Fruit fly (Drosophila melanogaster) whole organism, embryonic: ENCODE results near the gene CG14961.

ENCODE experiments used
- Atf-2 ChIP-seq: fragments of 200-800 bp; sonication (Bioruptor generic); optimal IDR thresholded peaks from 2 replicates; lab custom pipeline; 2016; ENCODE audit warnings: missing biosample characterization, missing genetic modification characterization
- BtbVII ChIP-seq: fragments of 200-800 bp; sonication (Bioruptor generic); optimal IDR thresholded peaks from 3 replicates; lab custom pipeline; 2017; ENCODE audit warnings: missing biosample characterization, mild to moderate bottlenecking, missing genetic modification characterization
- C15 ChIP-seq: fragments of 200-800 bp; sonication (Bioruptor generic); IDR thresholded peaks from 3 replicates; pipeline ENCODE4 v1.3.6; 2022; ENCODE audit warnings: missing biosample characterization, missing genetic modification characterization
- CG10366 ChIP-seq: fragments of 200-800 bp; sonication (Bioruptor generic); IDR thresholded peaks from 2 replicates; pipeline ENCODE4 v1.3.6; 2022; ENCODE audit warnings: missing biosample characterization, missing genetic modification characterization
- CG10431 ChIP-seq: fragments of 200-800 bp; sonication (Bioruptor generic); optimal IDR thresholded peaks from 3 replicates; lab custom pipeline; 2018; ENCODE audit warnings: missing biosample characterization, mild to moderate bottlenecking, missing genetic modification characterization
- CG12942 ChIP-seq: fragments of 200-800 bp; sonication (Bioruptor generic); optimal IDR thresholded peaks from 3 replicates; lab custom pipeline; 2016; ENCODE audit warnings: missing biosample characterization, missing genetic modification characterization
- CG14441 ChIP-seq: fragments of 200-800 bp; sonication (Bioruptor generic); IDR thresholded peaks from 2 replicates; pipeline ENCODE4 v1.3.6; 2022; ENCODE audit warnings: missing biosample characterization, missing genetic modification characterization
- CG14860 ChIP-seq: fragments of 200-800 bp; sonication (Bioruptor generic); IDR thresholded peaks from 3 replicates; pipeline ENCODE4 v1.3.6; 2022; ENCODE audit warnings: missing biosample characterization, missing genetic modification characterization; ENCODE audit not compliant: partially characterized antibody
- CG16779 ChIP-seq: fragments of 200-800 bp; sonication (Bioruptor generic); IDR thresholded peaks from 2 replicates; pipeline ENCODE4 v1.3.6; 2022; ENCODE audit warnings: missing biosample characterization, missing genetic modification characterization
- CG17361 ChIP-seq: fragments of 200-800 bp; sonication (Bioruptor generic); IDR thresholded peaks from 3 replicates; pipeline ENCODE4 v1.3.6; 2022; ENCODE audit warnings: missing biosample characterization, missing genetic modification characterization
- CG17568 ChIP-seq: fragments of 200-800 bp; sonication (Bioruptor generic); optimal IDR thresholded peaks from 2 replicates; lab custom pipeline; 2018; ENCODE audit warnings: missing biosample characterization, mild to moderate bottlenecking, missing genetic modification characterization, moderate library complexity
- CG17802 ChIP-seq: fragments of 200-800 bp; sonication (Bioruptor generic); optimal IDR thresholded peaks from 2 replicates; lab custom pipeline; 2018; ENCODE audit warnings: missing biosample characterization, mild to moderate bottlenecking, missing genetic modification characterization, moderate library complexity
- CG18764 ChIP-seq: fragments of 200-800 bp; sonication (Bioruptor generic); optimal IDR thresholded peaks from 3 replicates; lab custom pipeline; 2016; ENCODE audit warnings: missing biosample characterization, missing genetic modification characterization
- CG30431 ChIP-seq: fragments of 200-800 bp; sonication (Bioruptor generic); optimal IDR thresholded peaks from 2 replicates; lab custom pipeline; 2017; ENCODE audit warnings: missing biosample characterization, missing genetic modification characterization
- CG32772 ChIP-seq: fragments of 200-800 bp; sonication (Bioruptor generic); IDR thresholded peaks from 2 replicates; pipeline ENCODE4 v1.3.6; 2022; ENCODE audit warnings: missing biosample characterization, missing genetic modification characterization
- CG4617 ChIP-seq: fragments of 200-800 bp; sonication (Bioruptor generic); optimal IDR thresholded peaks from 3 replicates; lab custom pipeline; 2016; ENCODE audit warnings: missing biosample characterization, missing genetic modification characterization, borderline replicate concordance
- CG4730 ChIP-seq: fragments of 200-800 bp; sonication (Bioruptor generic); IDR thresholded peaks from 2 replicates; pipeline ENCODE4 v1.3.6; 2022; ENCODE audit warnings: missing biosample characterization, missing genetic modification characterization
- CG5180 ChIP-seq: fragments of 200-800 bp; sonication (Bioruptor generic); optimal IDR thresholded peaks from 3 replicates; lab custom pipeline; 2017; ENCODE audit warnings: missing biosample characterization, missing genetic modification characterization, mild to moderate bottlenecking, moderate library complexity, missing genetic modification reagents
- CG6683 ChIP-seq: fragments of 200-800 bp; sonication (Bioruptor generic); optimal IDR thresholded peaks from 2 replicates; lab custom pipeline; 2017; ENCODE audit warnings: missing biosample characterization, mild to moderate bottlenecking, missing genetic modification characterization, missing genetic modification reagents
- CG7839 ChIP-seq: fragments of 200-800 bp; sonication (Bioruptor generic); optimal IDR thresholded peaks from 3 replicates; lab custom pipeline; 2018; ENCODE audit warnings: missing biosample characterization, mild to moderate bottlenecking, missing genetic modification characterization, moderate library complexity
- CG8388 ChIP-seq: fragments of 200-800 bp; sonication (Bioruptor generic); optimal IDR thresholded peaks from 2 replicates; lab custom pipeline; 2019; ENCODE audit warnings: missing biosample characterization, mild to moderate bottlenecking, missing genetic modification characterization, moderate library complexity
- CG9437 ChIP-seq: fragments of 200-800 bp; sonication (Bioruptor generic); optimal IDR thresholded peaks from 2 replicates; lab custom pipeline; 2018; ENCODE audit warnings: missing biosample characterization, mild to moderate bottlenecking, missing genetic modification characterization
- CrebB ChIP-seq: fragments of 200-800 bp; sonication (Bioruptor generic); optimal IDR thresholded peaks from 3 replicates; lab custom pipeline; 2018; ENCODE audit warnings: missing biosample characterization, mild to moderate bottlenecking, missing genetic modification characterization
- Dip3 ChIP-seq: fragments of 200-800 bp; sonication (Bioruptor generic); optimal IDR thresholded peaks from 3 replicates; lab custom pipeline; 2016; ENCODE audit warnings: missing biosample characterization, missing genetic modification characterization
- Fer1 ChIP-seq: fragments of 200-800 bp; sonication (Bioruptor generic); optimal IDR thresholded peaks from 2 replicates; lab custom pipeline; 2017; ENCODE audit warnings: missing biosample characterization, mild to moderate bottlenecking, missing genetic modification characterization
- Fer2 ChIP-seq: fragments of 200-800 bp; sonication (Bioruptor generic); optimal IDR thresholded peaks from 2 replicates; lab custom pipeline; 2018; ENCODE audit warnings: missing biosample characterization, mild to moderate bottlenecking, missing genetic modification characterization, moderate library complexity
- HLH54F ChIP-seq: fragments of 200-800 bp; sonication (Bioruptor generic); optimal IDR thresholded peaks from 3 replicates; lab custom pipeline; 2016; ENCODE audit warnings: missing biosample characterization, missing genetic modification characterization
- Nf-YB ChIP-seq: fragments of 200-800 bp; sonication (Bioruptor generic); optimal IDR thresholded peaks from 3 replicates; lab custom pipeline; 2019; ENCODE audit warnings: missing biosample characterization, mild to moderate bottlenecking, missing genetic modification characterization, moderate library complexity
- Oaz ChIP-seq: fragments of 200-800 bp; sonication (Bioruptor generic); IDR thresholded peaks from 2 replicates; pipeline ENCODE4 v1.3.6; 2022; ENCODE audit warnings: missing biosample characterization, missing genetic modification characterization
- Ravus ChIP-seq: fragments of 200-800 bp; sonication (Bioruptor generic); IDR thresholded peaks from 2 replicates; pipeline ENCODE4 v1.3.6; 2022; ENCODE audit warnings: missing biosample characterization, missing genetic modification characterization
- Six4 ChIP-seq: fragments of 200-800 bp; sonication (Bioruptor generic); optimal IDR thresholded peaks from 2 replicates; lab custom pipeline; 2016; ENCODE audit warnings: missing biosample characterization, missing genetic modification characterization
- Sox100B ChIP-seq: fragments of 200-800 bp; sonication (Bioruptor generic); optimal IDR thresholded peaks from 3 replicates; lab custom pipeline; 2018; ENCODE audit warnings: missing biosample characterization, mild to moderate bottlenecking, missing genetic modification characterization
- Usf ChIP-seq: fragments of 200-800 bp; sonication (Bioruptor generic); optimal IDR thresholded peaks from 2 replicates; lab custom pipeline; 2017; ENCODE audit warnings: missing genotype, missing biosample characterization, missing genetic modification characterization
- ac ChIP-seq: fragments of 200-800 bp; sonication (Bioruptor generic); optimal IDR thresholded peaks from 3 replicates; lab custom pipeline; 2017; ENCODE audit warnings: missing biosample characterization, mild to moderate bottlenecking, missing genetic modification characterization
- ci ChIP-seq: fragments of 200-800 bp; sonication (Bioruptor generic); IDR thresholded peaks from 3 replicates; pipeline ENCODE4 v1.3.6; 2022; ENCODE audit warnings: missing biosample characterization, missing genetic modification characterization
- corto ChIP-seq: fragments of 200-800 bp; sonication (Bioruptor generic); optimal IDR thresholded peaks from 2 replicates; lab custom pipeline; 2016; ENCODE audit warnings: missing biosample characterization, mild to moderate bottlenecking, missing genetic modification characterization, moderate library complexity
- dmrt11E ChIP-seq: fragments of 200-800 bp; sonication (Bioruptor generic); optimal IDR thresholded peaks from 3 replicates; lab custom pipeline; 2018; ENCODE audit warnings: missing biosample characterization, mild to moderate bottlenecking, missing genetic modification characterization, moderate library complexity
- insv ChIP-seq, 2 experiments: fragments of 200-800 bp; sonication (Bioruptor generic); optimal IDR thresholded peaks; 3 replicates each; lab custom pipeline; 2016 to 2018; ENCODE audit warnings: missing biosample characterization in 2 of 2, missing genetic modification characterization in 2 of 2
- inv ChIP-seq: fragments of 200-800 bp; sonication (Bioruptor generic); IDR thresholded peaks from 2 replicates; pipeline ENCODE4 v1.3.6; 2022; ENCODE audit warnings: missing biosample characterization, missing genetic modification characterization; ENCODE audit not compliant: partially characterized antibody
- ken ChIP-seq: fragments of 200-800 bp; sonication (Bioruptor generic); IDR thresholded peaks from 3 replicates; pipeline ENCODE4 v1.3.6; 2022; ENCODE audit warnings: missing biosample characterization, missing genetic modification characterization
- nau ChIP-seq: fragments of 200-800 bp; sonication (Bioruptor generic); optimal IDR thresholded peaks from 3 replicates; lab custom pipeline; 2017; ENCODE audit warnings: missing biosample characterization, mild to moderate bottlenecking, missing genetic modification characterization, missing genetic modification reagents
- pan ChIP-seq, 4 experiments: fragments of >200 bp in 3 of 4; fragments of 200-800 bp in 1 of 4; sonication (Bioruptor generic) in 1 of 4; optimal IDR thresholded peaks in 3 of 4; IDR thresholded peaks in 1 of 4; 2 replicates each; pipeline versions ENCODE4 v1.3.6 to Lab custom; 2017 to 2022; ENCODE audit warnings: missing biosample characterization in 2 of 4, missing genetic modification characterization in 2 of 4, mixed read lengths in 1 of 4
- pho ChIP-seq: fragments of 200-800 bp; sonication (Bioruptor generic); optimal IDR thresholded peaks from 2 replicates; lab custom pipeline; 2016; ENCODE audit warnings: missing biosample characterization, missing genetic modification characterization
- pita ChIP-seq: fragments of 200-800 bp; sonication (Bioruptor generic); optimal IDR thresholded peaks from 2 replicates; lab custom pipeline; 2017; ENCODE audit warnings: missing biosample characterization, mild to moderate bottlenecking, missing genetic modification characterization
- ro ChIP-seq: fragments of 200-800 bp; sonication (Bioruptor generic); IDR thresholded peaks from 2 replicates; pipeline ENCODE4 v1.3.6; 2022; ENCODE audit warnings: missing biosample characterization, missing genetic modification characterization
- so ChIP-seq: fragments of 200-800 bp; sonication (Bioruptor generic); IDR thresholded peaks from 3 replicates; pipeline ENCODE4 v1.3.6; 2022; ENCODE audit warnings: missing biosample characterization, missing genetic modification characterization
- unpg ChIP-seq: fragments of 200-800 bp; sonication (Bioruptor generic); optimal IDR thresholded peaks from 3 replicates; lab custom pipeline; 2018; ENCODE audit warnings: missing biosample characterization, mild to moderate bottlenecking, missing genetic modification characterization, moderate library complexity
- usp ChIP-seq: fragments of >200 bp; optimal IDR thresholded peaks from 2 replicates; lab custom pipeline; 2017; ENCODE audit warnings: missing biosample characterization, missing genetic modification characterization
- wdn ChIP-seq: fragments of 200-800 bp; sonication (Bioruptor generic); IDR thresholded peaks from 2 replicates; pipeline ENCODE4 v1.3.6; 2022; ENCODE audit warnings: missing biosample characterization, missing genetic modification characterization

CG14961 gene

DNA sequence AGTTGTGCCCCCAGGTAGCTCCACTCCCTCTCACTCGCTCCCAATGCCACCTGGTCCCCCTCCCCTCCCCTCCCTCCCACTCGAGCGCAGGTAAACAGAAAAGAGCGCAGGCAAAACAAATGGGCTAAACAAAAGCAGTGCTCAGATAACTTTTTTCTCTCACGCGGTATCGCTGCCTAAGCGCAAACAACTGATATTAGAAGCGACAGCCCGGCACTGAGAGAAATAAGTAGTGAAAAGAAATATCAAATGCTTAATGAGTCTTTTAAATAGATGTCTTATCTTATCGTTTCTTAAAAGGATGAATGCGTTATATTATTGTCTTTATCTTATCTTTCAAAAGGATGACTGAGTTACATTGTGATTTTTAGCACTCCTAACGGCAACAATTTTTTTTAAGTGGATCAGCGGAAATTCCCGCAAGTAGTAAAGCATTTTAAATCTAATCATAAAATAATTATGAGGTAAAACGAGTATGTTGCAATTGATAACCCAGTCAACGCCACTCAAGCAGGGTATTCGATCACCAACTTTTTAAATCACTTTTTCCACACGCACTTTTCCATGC is 28.6 kb upstream of the CG14961 start (continued):
- TF ChIP-seq Oaz (GFP tag; lab: Robert Waterston, UW), result peak; percentile 90
- peak; percentile 70 for TF ChIP-seq CG10431
- peak; percentile 93 for TF ChIP-seq so (GFP tag; lab: Robert Waterston, UW)
- peak; percentile 86 for TF ChIP-seq CG5180 (GFP tag; lab: Kevin White, UChicago)
- TF ChIP-seq CG30431 (GFP tag; lab: Kevin White, UChicago), result peak; percentile 71
- peak; percentile 89 for TF ChIP-seq Six4
- TF ChIP-seq CG4617 (GFP tag; lab: Kevin White, UChicago), result peak; percentile 69
- no peak for TF ChIP-seq inv (GFP tag; lab: Robert Waterston, UW)
- peak; percentile 94 for TF ChIP-seq unpg
- peak; percentile 95 for TF ChIP-seq CG7839
- TF ChIP-seq Nf-YB (GFP tag; lab: Kevin White, UChicago), result peak; percentile 79
- peak; percentile 94 for TF ChIP-seq CG17361 (GFP tag; lab: Robert Waterston, UW)
- peak; percentile 91 for TF ChIP-seq CG17568 (GFP tag; lab: Kevin White, UChicago)
- peak; percentile 89 for TF ChIP-seq BtbVII (GFP tag; lab: Kevin White, UChicago)
- no peak for TF ChIP-seq usp (GFP tag; lab: Kevin White, UChicago)
- TF ChIP-seq Dip3 (GFP tag; lab: Kevin White, UChicago), result peak; percentile 83
- TF ChIP-seq CG32772, result peak; percentile 87
- peak; percentile 93 for TF ChIP-seq CG14441 (GFP tag; lab: Robert Waterston, UW)
- TF ChIP-seq wdn (GFP tag; lab: Robert Waterston, UW), result peak; percentile 80
- TF ChIP-seq insv (GFP tag; optimal IDR thresholded peaks at IDR 0.05; lab: Kevin White, UChicago), result peak in 1 of 2 experiments; percentile 27
- peak; percentile 61; the same call in 1 of the 2 replicates for TF ChIP-seq CG16779 (GFP tag; lab: Robert Waterston, UW)
- TF ChIP-seq ac (GFP tag; lab: Kevin White, UChicago), result peak; percentile 35
- TF ChIP-seq ken (GFP tag; lab: Robert Waterston, UW), result peak; percentile 79; the same call in 2 of the 3 replicates
- TF ChIP-seq CG9437 (GFP tag; lab: Kevin White, UChicago), result peak; percentile 87
- TF ChIP-seq Atf-2 (GFP tag; lab: Kevin White, UChicago), result peak; percentile 86
- TF ChIP-seq dmrt11E (tag; lab: Kevin White, UChicago), result peak; percentile 80
- TF ChIP-seq C15 (GFP tag; lab: Robert Waterston, UW), result peak; percentile 80; the same call in 2 of the 3 replicates
- TF ChIP-seq CG8388 (GFP tag; lab: Kevin White, UChicago), result peak; percentile 90
- peak; percentile 88 for TF ChIP-seq nau (GFP tag; lab: Kevin White, UChicago)
- TF ChIP-seq Fer2, result peak; percentile 68
- peak; percentile 92 for TF ChIP-seq Sox100B
- TF ChIP-seq CG6683 (GFP tag; lab: Kevin White, UChicago), result peak; percentile 83
- TF ChIP-seq CG10366 (GFP tag; lab: Robert Waterston, UW), result peak; percentile 92
- peak; percentile 87 for TF ChIP-seq pho
- no peak for TF ChIP-seq CG14860 (GFP tag; lab: Robert Waterston, UW)
- peak; percentile 57 for TF ChIP-seq CG17802 (tag; lab: Kevin White, UChicago)
- TF ChIP-seq CG4730 (GFP tag; lab: Robert Waterston, UW), result peak; percentile 88
- TF ChIP-seq Fer1, result peak; percentile 96
- peak; percentile 89 for TF ChIP-seq CrebB
- no peak for TF ChIP-seq pita (GFP tag; lab: Kevin White, UChicago)
- peak; percentile 94 for TF ChIP-seq ci (GFP tag; lab: Robert Waterston, UW)
- TF ChIP-seq CG18764, result peak; percentile 85
- TF ChIP-seq corto (GFP tag; lab: Kevin White, UChicago), result peak; percentile 7
- TF ChIP-seq HLH54F, result peak; percentile 84
- TF ChIP-seq Ravus (GFP tag; lab: Robert Waterston, UW), result peak; percentile 70; the same call in 1 of the 2 replicates
- peak; percentile 82 for TF ChIP-seq ro (GFP tag; lab: Robert Waterston, UW)
- TF ChIP-seq Usf, result peak; percentile 62
- TF ChIP-seq CG12942 (GFP tag; lab: Kevin White, UChicago), result peak; percentile 84
- no peak for TF ChIP-seq pan (optimal IDR thresholded peaks at IDR 0.05; lab: Kevin White, UChicago)
- TF ChIP-seq pan (GFP tag; optimal IDR thresholded peaks at IDR 0.05 in 1 of 2, IDR thresholded peaks at IDR 0.05 in 1 of 2), result peak in 1 of 2 experiments; percentile 92
